Worm (Caenorhabditis elegans): ENCODE data around the gene sftb-1.

- TF ChIP-seq hlh-13 (GFP tag; optimal IDR thresholded peaks at IDR 0.05): no peak
- TF ChIP-seq nfya-1 (tag; optimal IDR thresholded peaks at IDR 0.05): no peak
- TF ChIP-seq npax-4 (tag; optimal IDR thresholded peaks at IDR 0.05): no peak
- no peak for TF ChIP-seq madf-2 (tag; optimal IDR thresholded peaks at IDR 0.05)
- no peak for TF ChIP-seq ref-2 (tag; optimal IDR thresholded peaks at IDR 0.05)
- TF ChIP-seq nhr-11 (tag; optimal IDR thresholded peaks at IDR 0.05): no peak
- no peak for TF ChIP-seq unc-55 (GFP tag; optimal IDR thresholded peaks at IDR 0.05)
- no peak for TF ChIP-seq nhr-232 (tag; optimal IDR thresholded peaks at IDR 0.05)
- no peak for TF ChIP-seq pag-3 (tag; optimal IDR thresholded peaks at IDR 0.05; ENCODE audit: borderline replicate concordance)
- TF ChIP-seq fkh-10 (GFP tag; optimal IDR thresholded peaks at IDR 0.05): no peak
- no peak for TF ChIP-seq pha-4 (tag; optimal IDR thresholded peaks at IDR 0.05)
- TF ChIP-seq lin-11 (tag; optimal IDR thresholded peaks at IDR 0.05): no peak
- TF ChIP-seq ets-4 (tag; optimal IDR thresholded peaks at IDR 0.05): no peak
Observed at ce11 chrIII:4221527-4221926, 47.5 kb downstream of the sftb-1 start.
